Worm (Caenorhabditis elegans): ENCODE data around the gene F59B10.6.

DNA sequence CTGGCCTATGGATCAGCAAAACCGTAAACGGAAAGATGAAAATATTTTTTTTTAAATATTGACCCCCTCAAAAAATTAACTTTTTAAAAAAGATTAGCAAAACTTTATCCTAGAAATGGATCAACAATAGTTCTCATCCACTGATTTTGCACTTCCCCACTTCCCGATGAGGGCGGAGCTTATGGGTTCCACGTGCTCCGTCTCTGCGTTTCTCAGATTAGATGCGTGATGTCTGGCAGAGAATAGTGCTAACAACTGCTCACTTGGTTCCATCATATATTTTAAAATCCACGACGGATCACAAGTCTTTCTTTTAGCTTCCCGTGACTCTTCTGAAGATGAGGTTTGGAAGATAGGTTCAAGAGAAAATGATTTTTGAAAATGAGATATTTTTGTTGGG lies 34.1 kb upstream of the F59B10.6 start:
- TF ChIP-seq dao-5 (tag; optimal IDR thresholded peaks at IDR 0.05) (no peak), him-1 (tag; optimal IDR thresholded peaks at IDR 0.05) (no peak)
